Fruit fly (Drosophila melanogaster): Measurements from ENCODE around the gene CG31741.

DNA sequence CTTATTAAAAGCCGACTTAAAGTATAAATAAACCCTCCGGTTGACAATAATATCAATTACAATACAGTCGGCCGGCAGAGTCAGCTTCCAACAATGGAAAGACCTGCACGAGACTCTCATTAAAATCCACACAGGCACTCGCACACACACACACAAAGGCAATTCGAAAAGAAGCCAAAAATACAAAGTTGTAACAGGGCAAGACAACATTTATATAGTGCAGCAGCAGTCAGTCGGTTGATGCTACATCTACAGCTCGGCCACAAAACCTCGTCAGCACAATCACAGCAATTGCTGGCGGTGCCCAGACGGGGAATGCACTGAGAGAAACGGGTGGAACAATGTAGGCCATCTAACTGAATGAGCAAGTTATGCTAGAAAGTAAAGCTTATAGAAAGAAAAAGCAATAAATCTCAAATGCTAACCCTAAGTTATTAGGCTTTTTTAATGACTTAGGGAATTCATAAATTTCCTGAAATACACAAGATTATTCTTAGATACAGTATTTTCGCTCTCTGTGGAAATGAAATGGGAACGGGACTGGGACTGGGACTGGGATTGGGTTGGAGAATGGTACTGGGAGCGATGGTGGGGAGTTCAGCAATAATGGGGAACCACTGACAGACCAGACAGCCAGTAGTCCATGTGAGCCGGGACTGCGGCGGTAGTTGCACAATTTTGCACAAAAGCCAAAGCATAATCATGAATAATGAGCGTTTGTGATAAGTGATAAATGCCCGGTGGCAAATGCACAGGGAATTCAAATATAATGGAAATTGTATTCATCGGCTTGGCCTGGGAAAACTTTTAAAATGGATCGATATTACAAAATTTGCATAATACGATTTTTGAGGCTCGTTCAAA is 37.5 kb downstream of the CG31741 start:
- TF ChIP-seq dl (GFP tag; optimal IDR thresholded peaks at IDR 0.05; ENCODE audit: insufficient read depth in 1 of 2, partially characterized antibody in 2 of 2) (no peak), usp (GFP tag; optimal IDR thresholded peaks at IDR 0.05) (no peak), jim (GFP tag; optimal IDR thresholded peaks at IDR 0.05) (no peak), Hr78 (GFP tag; optimal IDR thresholded peaks at IDR 0.05) (no peak), N (GFP tag; optimal IDR thresholded peaks at IDR 0.05) (no peak), sage (GFP tag; optimal IDR thresholded peaks at IDR 0.05) (peak; percentile 73)
